Fruit fly (Drosophila melanogaster): ENCODE results near the gene CG4364.

Gene CG4364

DNA sequence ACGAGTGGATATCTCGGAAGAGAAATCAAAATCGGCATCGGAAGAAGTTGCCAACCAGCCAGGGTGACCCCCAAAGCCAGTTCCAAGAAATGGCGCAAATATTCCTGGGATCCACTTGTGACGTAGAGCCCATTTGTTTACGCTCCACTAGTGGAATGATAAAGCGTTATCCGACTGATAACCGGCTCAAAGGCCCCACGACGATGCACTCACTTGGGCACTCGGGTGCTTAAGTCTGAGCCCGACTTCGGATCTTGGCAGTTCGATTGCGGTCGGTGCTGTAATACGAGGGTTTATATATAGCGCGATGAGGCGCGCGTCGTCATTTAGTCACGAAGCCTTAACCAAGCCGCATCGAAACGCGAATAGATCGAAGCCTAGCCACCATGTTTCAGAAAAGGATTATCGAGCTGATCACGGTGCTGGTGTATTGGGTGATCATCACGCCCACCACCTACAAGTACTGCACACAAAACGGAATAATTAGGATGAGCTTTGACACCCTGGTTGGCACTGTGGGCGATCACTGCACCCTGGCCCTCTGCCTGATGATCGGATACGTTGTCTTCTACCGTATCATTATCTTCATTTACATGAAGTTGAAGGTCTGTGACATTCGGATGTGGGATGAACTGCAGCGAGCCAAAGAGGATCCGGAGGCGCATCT is 18.7 kb upstream of the CG4364 start, which contains the start of gene CG13116:
TSS of gene CG13116 (plus strand) at position 323 of the 667 bp plus-strand sequence.
- TF ChIP-seq CTCF (optimal IDR thresholded peaks at IDR 0.05) (no peak), CG8478 (optimal IDR thresholded peaks at IDR 0.05) (no peak)

DNA sequence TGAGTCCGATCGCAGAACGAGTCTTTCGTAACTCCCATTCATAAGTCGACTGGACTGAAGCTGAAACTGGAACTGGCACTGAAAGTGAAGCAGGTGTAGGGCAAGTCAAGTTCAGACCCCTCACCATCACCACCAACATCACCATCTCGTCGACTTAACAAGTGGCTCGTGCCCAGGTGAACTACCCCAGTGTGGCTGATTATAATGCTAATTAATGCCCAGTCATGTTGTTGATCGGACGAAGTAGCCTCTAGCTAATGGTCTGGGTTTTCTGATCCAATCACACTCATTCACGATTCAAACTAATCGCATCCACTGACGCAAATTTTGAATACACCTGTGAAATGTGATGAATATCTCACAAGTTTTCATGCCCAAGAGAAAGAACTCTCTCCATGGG is 17.7 kb upstream of the CG4364 start:
- TF ChIP-seq CTCF (optimal IDR thresholded peaks at IDR 0.05) (no peak), CG8478 (optimal IDR thresholded peaks at IDR 0.05) (no peak)

DNA sequence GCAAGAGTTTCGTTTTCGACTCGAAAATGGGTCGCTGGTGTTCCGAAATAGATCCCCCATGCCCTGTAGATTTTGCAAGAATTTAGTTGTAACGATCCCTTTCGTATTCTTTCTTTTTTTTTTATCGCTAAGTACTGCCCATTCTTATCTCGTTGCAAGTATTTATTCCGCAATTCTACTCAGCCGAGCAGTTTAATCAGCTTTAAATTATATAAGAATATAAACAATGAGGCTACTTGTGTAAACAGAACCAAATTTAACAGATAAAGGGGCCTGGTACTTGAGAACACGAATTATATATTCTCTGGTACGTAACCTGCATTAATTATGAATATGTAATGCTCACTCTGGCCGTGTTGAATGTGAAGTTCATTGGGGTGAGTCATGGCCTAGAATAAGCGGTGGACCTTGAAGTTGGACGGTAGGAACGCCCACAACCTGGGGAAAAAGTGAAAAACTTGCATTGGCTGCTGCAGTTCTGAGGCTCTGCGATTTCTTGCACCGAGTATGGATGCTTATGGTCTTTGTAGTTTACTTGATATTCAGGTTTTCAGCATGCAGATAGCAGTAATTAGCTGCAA is 3.5 kb downstream of the CG4364 start:
- TF ChIP-seq CTCF (optimal IDR thresholded peaks at IDR 0.05): no peak
- no peak for TF ChIP-seq CG8478 (optimal IDR thresholded peaks at IDR 0.05)

DNA sequence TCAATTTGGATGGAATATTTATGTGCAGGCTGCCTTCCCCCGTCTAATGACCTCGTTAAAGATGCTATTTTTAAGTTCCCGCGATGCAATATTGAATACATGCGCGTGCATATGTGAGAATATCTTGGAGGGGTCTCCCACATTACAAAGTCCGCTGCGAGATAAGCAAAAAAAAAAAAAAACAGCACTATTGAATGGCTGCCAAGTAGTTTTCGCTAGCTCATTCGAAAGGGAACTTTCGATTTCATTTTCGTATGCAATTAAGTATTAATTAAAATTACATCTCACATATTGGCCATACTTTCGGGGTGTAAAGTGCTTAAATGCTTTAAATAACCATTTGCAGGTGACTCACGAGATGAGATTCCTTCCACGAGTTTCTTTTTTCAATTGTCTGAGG is 4.0 kb downstream of the CG4364 start:
- TF ChIP-seq CG8478 (optimal IDR thresholded peaks at IDR 0.05) (no peak), CTCF (optimal IDR thresholded peaks at IDR 0.05) (no peak)

DNA sequence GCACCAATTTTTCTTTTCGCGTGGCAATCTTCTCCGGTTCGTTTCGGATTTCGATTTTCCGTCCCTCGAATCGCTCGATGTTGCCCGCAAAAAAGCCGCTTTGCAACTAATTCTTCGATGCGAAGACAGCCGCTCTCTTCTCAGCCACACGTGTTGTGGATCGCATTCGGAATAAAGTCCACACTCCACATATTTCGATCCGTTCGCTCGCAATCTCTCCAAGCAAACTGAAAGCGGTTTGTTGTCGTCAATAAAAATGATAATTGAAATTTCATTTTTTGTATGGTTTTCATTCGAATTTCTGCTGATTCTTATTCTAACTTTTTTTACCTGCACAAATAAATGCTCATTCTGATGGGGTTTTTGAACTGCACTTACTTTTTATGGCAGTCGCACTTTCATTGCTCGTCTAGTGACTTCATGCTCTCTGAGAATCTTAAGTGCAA is 5.2 kb downstream of the CG4364 start, which contains the start of gene CG31710:
TSS of gene CG31710 (minus strand) at position 83 of the 446 bp plus-strand sequence.
- TF ChIP-seq CG8478 (optimal IDR thresholded peaks at IDR 0.05): no peak
- no peak for TF ChIP-seq CTCF (optimal IDR thresholded peaks at IDR 0.05)

DNA sequence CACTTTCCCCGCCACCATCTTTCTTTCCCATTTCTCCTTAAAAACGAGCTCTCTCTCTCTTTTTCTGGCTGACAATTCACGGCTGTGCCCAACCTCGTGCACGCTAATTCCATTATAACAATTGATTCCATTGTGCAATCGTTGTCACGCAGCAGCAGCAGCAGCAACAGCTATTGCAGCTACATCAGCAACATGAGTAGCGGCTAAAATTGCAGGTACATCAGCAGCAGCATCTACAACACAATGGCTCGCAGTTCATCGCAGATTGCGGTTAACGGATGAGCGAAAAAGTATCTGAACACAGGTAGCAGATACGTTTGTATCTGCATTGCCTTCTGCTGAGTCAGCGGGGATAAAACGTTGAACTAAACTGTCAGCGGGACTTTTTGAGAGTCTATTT is 5.8 kb downstream of the CG4364 start:
- TF ChIP-seq CTCF (optimal IDR thresholded peaks at IDR 0.05) (no peak), CG8478 (optimal IDR thresholded peaks at IDR 0.05) (no peak)

DNA sequence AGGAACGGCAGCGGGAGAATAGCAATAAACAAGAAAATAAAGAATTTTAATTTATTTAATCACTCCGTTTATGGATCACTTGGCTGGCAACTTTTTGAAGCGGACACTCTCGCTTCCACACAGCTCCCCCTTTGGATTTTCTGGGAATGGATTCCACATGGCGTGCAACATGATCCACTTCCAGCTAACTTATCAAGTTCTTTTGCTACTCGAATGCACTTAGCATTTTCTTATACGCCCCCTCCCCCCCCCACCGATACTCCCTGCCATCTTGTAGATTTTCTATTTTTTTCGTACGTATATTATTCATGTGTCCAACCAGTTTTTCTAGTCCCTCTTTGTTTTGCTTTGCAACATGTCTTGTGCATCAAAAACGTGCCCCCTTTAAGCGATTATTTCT is 6.7 kb downstream of the CG4364 start:
- no peak for TF ChIP-seq CTCF (optimal IDR thresholded peaks at IDR 0.05)
- TF ChIP-seq CG8478 (optimal IDR thresholded peaks at IDR 0.05): no peak

DNA sequence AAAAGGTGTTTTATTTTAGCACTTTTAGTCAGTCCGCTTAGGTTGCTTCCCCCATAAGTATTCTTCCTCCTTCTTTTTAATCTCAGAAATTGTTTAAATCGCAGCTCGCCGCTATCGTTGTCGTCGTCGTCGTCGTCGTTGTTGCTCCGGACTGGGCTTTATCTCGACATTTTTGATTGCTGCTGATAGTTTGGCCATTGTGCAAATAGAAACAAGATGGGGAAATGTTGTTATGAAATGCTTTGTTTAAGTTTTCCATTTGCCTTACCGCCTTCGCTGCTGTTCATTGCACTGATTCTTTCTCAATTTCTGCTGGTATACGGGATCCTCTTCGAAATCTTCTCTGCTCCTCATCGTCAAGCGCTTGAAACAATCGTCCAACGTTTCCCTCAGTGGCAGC is 8.1 kb downstream of the CG4364 start:
- TF ChIP-seq CG8478 (optimal IDR thresholded peaks at IDR 0.05) (no peak), CTCF (optimal IDR thresholded peaks at IDR 0.05) (no peak)

DNA sequence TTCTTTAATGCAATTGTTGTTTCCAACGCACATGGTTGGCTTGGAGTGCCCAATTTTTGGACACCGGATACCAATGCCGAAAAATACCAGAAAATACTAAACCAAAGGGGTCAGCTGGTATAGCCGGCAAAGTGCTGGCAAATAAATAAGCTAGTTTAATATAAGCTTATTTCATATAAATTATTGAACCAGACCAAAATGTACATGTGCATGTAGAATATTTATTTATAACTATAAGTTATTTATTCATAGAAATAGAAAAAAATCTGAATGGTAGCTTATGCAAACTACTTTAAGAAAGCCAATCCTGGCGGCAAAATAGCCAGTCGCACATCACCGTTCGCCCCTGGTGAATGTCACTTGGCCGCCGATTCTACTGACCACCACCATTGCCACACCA is 10.6 kb downstream of the CG4364 start, which contains the start of gene pelo:
TSS of gene pelo (plus strand) at position 357 of the 400 bp plus-strand sequence.
- no peak for TF ChIP-seq CTCF (optimal IDR thresholded peaks at IDR 0.05)
- TF ChIP-seq CG8478 (optimal IDR thresholded peaks at IDR 0.05): no peak

DNA sequence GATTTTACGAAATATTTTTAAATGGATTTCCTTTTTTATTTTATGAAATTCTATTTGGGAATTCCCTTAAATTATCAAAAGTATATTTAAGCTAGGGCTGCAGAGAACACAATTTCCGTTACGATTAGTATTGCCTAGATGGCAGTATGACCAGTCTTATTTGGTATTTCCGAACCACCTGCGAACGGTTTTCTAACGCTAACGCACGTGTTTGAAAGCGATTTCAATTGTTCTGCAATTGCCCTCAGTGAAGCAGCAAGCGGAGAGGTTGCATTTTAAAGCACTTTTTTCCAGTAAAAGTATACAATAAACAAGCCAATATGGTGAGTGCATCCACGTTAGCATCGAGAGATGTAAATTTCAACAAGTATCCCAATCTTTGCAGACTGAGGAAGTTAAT is 11.5 kb downstream of the CG4364 start, which contains the start of gene hoip:
TSS of gene hoip (plus strand) at position 177 of the 400 bp plus-strand sequence.
- TF ChIP-seq CG8478 (optimal IDR thresholded peaks at IDR 0.05): no peak
- no peak for TF ChIP-seq CTCF (optimal IDR thresholded peaks at IDR 0.05)

DNA sequence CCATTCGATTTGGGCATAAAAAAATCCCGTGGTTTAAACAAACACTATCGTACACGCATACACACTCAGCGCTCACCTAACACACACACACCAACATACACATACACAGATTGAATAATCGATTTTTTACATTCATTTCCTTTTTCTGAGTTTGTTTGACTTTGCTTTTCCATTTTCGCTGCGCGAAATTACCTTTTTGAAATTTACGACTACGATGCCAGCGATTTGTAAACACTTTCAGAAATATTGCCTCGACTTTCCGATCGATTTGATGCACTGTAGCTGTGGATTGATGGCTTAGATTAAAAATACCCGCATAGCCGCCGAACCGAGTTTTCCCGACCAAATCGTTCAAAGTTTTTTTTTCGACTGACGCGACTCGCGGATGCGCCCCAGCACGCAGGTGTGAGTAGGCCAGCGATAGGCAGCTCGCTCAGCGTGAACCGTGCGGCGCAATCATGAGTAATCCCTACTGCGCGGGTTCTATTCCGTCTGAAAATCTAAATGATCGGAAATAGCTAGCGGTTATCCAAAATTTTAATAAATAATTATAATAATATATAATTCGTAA is 12.1 kb downstream of the CG4364 start, which contains the start of gene Pka-C1:
TSS of gene Pka-C1 (minus strand) at position 375 of the 571 bp plus-strand sequence.
- TF ChIP-seq CG8478 (optimal IDR thresholded peaks at IDR 0.05) (no peak), CTCF (optimal IDR thresholded peaks at IDR 0.05) (peak in 1 of 2 experiments; percentile 17)

DNA sequence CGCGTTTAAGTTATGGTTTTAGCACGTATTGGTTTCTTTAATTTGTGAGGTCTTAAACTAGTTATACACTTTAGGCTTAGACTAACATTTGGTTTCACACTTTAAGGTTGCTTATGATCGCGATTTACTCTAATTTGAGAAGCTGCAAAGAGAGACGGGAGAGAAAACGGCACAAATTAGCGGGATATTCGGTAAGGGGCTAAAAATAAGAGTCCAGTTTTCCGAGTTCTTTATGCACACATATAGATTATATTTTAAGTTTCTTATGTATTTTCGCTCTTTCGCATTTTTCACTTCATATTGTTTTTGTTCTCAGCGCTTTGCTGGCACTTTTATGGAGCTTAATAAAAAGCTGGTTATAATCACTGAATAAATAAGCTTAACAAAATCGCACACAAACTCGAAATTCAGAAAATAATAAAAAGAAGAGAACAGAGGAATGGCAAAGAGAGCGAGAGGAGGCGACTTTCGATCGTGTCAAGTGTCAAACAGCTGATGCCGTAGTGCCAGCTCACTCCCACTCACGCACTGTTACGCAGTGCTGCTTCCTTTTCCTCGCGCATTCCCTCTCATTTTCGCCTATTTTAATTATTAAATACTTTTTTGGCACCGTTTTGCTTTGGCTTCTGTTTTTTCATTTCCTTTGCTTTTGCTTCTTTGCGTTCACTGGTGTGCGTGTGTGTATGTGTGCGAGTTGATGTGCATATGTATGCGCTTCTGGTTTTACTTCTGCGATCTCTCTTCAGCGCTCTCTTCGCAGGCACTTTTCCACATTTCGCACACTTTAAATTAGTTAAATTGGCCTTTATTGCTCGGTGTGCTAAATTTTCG is 12.8 kb downstream of the CG4364 start:
- TF ChIP-seq CTCF (optimal IDR thresholded peaks at IDR 0.05): no peak
- peak; percentile 3 for TF ChIP-seq CG8478 (optimal IDR thresholded peaks at IDR 0.05)

DNA sequence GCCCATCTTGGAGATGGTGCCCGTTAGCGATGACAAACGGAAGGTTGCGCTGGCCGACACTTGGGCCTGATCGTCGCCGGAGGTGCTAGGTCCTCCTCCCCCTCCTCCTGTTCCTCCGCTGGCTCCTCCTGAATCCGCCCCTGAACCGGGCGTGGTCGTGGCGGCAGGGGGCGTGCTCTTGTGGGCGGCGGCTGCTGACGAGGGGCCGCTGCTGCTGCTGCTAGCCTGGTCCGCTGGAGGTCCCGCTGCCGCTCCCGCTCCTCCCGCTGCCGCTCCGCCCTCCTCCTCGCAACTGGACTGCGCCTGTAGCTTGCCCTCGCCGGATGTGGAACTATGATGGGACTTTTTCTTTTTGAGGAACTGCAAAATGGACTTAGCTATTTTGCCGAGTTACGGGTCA is 13.5 kb downstream of the CG4364 start:
- TF ChIP-seq CG8478 (optimal IDR thresholded peaks at IDR 0.05): no peak
- TF ChIP-seq CTCF (optimal IDR thresholded peaks at IDR 0.05): no peak

DNA sequence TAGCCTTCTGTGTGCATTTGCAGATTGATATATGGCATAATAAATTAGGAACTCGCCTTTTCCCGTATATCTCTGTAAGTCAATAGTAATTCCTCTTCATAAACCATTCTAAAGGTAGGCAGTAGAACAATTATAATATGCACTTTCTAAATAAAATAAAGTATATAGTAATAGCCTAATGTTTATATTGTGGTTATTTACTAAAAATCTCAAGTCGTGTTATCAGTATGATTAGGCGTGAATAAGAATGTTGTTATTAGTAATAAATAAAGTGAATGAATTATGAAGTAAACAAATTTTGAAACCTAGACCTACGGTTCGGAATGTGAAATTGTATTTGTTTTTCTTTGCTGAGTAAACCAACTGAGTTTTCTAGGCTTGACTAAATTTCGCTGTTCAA is 15.3 kb downstream of the CG4364 start:
- TF ChIP-seq CG8478 (optimal IDR thresholded peaks at IDR 0.05) (no peak), CTCF (optimal IDR thresholded peaks at IDR 0.05) (no peak)

All from S2 (cell line).